Worm (Caenorhabditis elegans) whole organism, L4 larva: ENCODE results near the gene daf-19.

Experiments
- F26F4.8 ChIP-seq: fragments of 200-800 bp; sonication (Bioruptor generic); conservative IDR thresholded peaks from 2 replicates; pipeline ENCODE4 v1.3.6; 2022; ENCODE audit warnings: missing genetic modification characterization, missing compliant biosample characterization
- F37D6.2 ChIP-seq: sonication (generic microtip); optimal IDR thresholded peaks from 2 replicates; lab custom pipeline; 2016; ENCODE audit warnings: mild to moderate bottlenecking, missing genetic modification characterization, missing compliant biosample characterization
- F49E8.2 ChIP-seq: sonication (generic microtip); optimal IDR thresholded peaks from 2 replicates; lab custom pipeline; 2016; ENCODE audit warnings: missing compliant biosample characterization, mild to moderate bottlenecking, missing genetic modification characterization, borderline replicate concordance
- R02D3.7 ChIP-seq: fragments of 150-350 bp; sonication (generic microtip); optimal IDR thresholded peaks from 3 replicates; lab custom pipeline; 2014; ENCODE audit warnings: missing biosample characterization, missing genetic modification characterization
- Y105C5A.15 ChIP-seq: fragments of 200-800 bp; sonication (Bioruptor generic); IDR thresholded peaks from 2 replicates; pipeline ENCODE4 v1.3.6; 2022; ENCODE audit warnings: missing genetic modification characterization, missing compliant biosample characterization
- Y48G9A.11 ChIP-seq: fragments of 200-800 bp; sonication (Bioruptor generic); IDR thresholded peaks from 2 replicates; pipeline ENCODE4 v1.3.6; 2022; ENCODE audit warnings: missing genetic modification reagents, missing genetic modification characterization, missing compliant biosample characterization
- Y75B8A.6 ChIP-seq: fragments of 200-800 bp; sonication (Bioruptor generic); IDR thresholded peaks from 2 replicates; pipeline ENCODE4 v1.3.6; 2022; ENCODE audit warnings: missing genetic modification reagents, missing genetic modification characterization, missing compliant biosample characterization
- ZK337.2 ChIP-seq: fragments of 200-800 bp; sonication (Bioruptor generic); IDR thresholded peaks from 2 replicates; pipeline ENCODE4 v1.3.6; 2022; ENCODE audit warnings: missing genetic modification reagents, missing genetic modification characterization, missing compliant biosample characterization
- aha-1 ChIP-seq: fragments of 150-350 bp; peaks from one replicate; lab custom pipeline; 2014; ENCODE audit warnings: missing biosample characterization, missing genetic modification characterization
- aly-2 ChIP-seq: sonication (generic microtip); optimal IDR thresholded peaks from 2 replicates; lab custom pipeline; 2018; ENCODE audit warnings: missing biosample characterization, missing genetic modification characterization
- ceh-20 ChIP-seq: fragments of 200-800 bp; sonication (Bioruptor generic); IDR thresholded peaks from 2 replicates; pipeline ENCODE4 v1.3.6; 2022; ENCODE audit warnings: missing genetic modification reagents, missing genetic modification characterization, missing compliant biosample characterization
- ceh-44 ChIP-seq: fragments of 200-800 bp; sonication (Bioruptor generic); IDR thresholded peaks from 2 replicates; pipeline ENCODE4 v1.3.6; 2022; ENCODE audit warnings: missing genetic modification reagents, missing genetic modification characterization, missing compliant biosample characterization
- ctbp-1 ChIP-seq: fragments of 200-800 bp; sonication (Bioruptor generic); IDR thresholded peaks from 2 replicates; pipeline ENCODE4 v1.3.6; 2022; ENCODE audit warnings: missing genetic modification reagents, missing genetic modification characterization, missing compliant biosample characterization
- daf-8 ChIP-seq: fragments of 200-800 bp; sonication (Bioruptor generic); IDR thresholded peaks from 2 replicates; pipeline ENCODE4 v1.3.6; 2022; ENCODE audit warnings: missing genetic modification characterization, missing compliant biosample characterization
- dpl-1 ChIP-seq: fragments of 150-350 bp; optimal IDR thresholded peaks from 2 replicates; lab custom pipeline; 2014; ENCODE audit warnings: missing biosample characterization, missing genetic modification reagents, missing genetic modification characterization
- duxl-1 ChIP-seq: sonication (generic microtip); optimal IDR thresholded peaks from 2 replicates; lab custom pipeline; 2016; ENCODE audit warnings: mild to moderate bottlenecking, missing genetic modification characterization, moderate library complexity, missing compliant biosample characterization; ENCODE audit not compliant: poor library complexity
- egl-27 ChIP-seq: sonication (generic microtip); optimal IDR thresholded peaks from 3 replicates; lab custom pipeline; 2017; ENCODE audit warnings: missing biosample characterization, missing genetic modification reagents, missing genetic modification characterization
- fkh-10 ChIP-seq: fragments of 150-350 bp; optimal IDR thresholded peaks from 2 replicates; lab custom pipeline; 2014; ENCODE audit warnings: missing biosample characterization, missing genetic modification reagents, missing genetic modification characterization
- lim-7 ChIP-seq: fragments of 200-800 bp; sonication (Bioruptor generic); IDR thresholded peaks from 2 replicates; pipeline ENCODE4 v1.3.6; 2022; ENCODE audit warnings: missing genetic modification characterization, missing compliant biosample characterization
- lin-38 ChIP-seq: fragments of 200-800 bp; sonication (Bioruptor generic); IDR thresholded peaks from 2 replicates; pipeline ENCODE4 v1.3.6; 2022; ENCODE audit warnings: missing genetic modification reagents, missing genetic modification characterization, missing compliant biosample characterization
- lin-39 ChIP-seq: fragments of 150-350 bp; optimal IDR thresholded peaks from 2 replicates; lab custom pipeline; 2014; ENCODE audit warnings: missing biosample characterization, missing genetic modification reagents, missing genetic modification characterization
- madf-9 ChIP-seq: fragments of 200-800 bp; sonication (Bioruptor generic); conservative IDR thresholded peaks from 2 replicates; pipeline ENCODE4 v1.3.6; 2022; ENCODE audit warnings: missing genetic modification reagents, missing genetic modification characterization, missing compliant biosample characterization
- mep-1 ChIP-seq: fragments of 150-350 bp; sonication (generic microtip); optimal IDR thresholded peaks from 3 replicates; lab custom pipeline; 2014; ENCODE audit warnings: missing biosample characterization, missing genetic modification characterization
- mes-2 ChIP-seq: sonication (generic microtip); optimal IDR thresholded peaks from 2 replicates; lab custom pipeline; 2016; ENCODE audit warnings: missing genotype, mild to moderate bottlenecking, missing genetic modification characterization, missing compliant biosample characterization; ENCODE audit not compliant: poor library complexity, severe bottlenecking
- nhr-11 ChIP-seq: fragments of 150-350 bp; optimal IDR thresholded peaks from 2 replicates; lab custom pipeline; 2014; ENCODE audit warnings: missing biosample characterization, missing genetic modification characterization
- nhr-25 ChIP-seq: sonication (generic microtip); optimal IDR thresholded peaks from 2 replicates; lab custom pipeline; 2017; ENCODE audit warnings: missing genetic modification characterization, mild to moderate bottlenecking, missing compliant biosample characterization, antibody characterized with exemption, moderate library complexity, borderline replicate concordance; ENCODE audit not compliant: insufficient read depth
- nhr-41 ChIP-seq: fragments of 200-800 bp; sonication (Bioruptor generic); IDR thresholded peaks from 2 replicates; pipeline ENCODE4 v1.3.6; 2022; ENCODE audit warnings: missing genetic modification reagents, missing genetic modification characterization, missing compliant biosample characterization
- php-3 ChIP-seq: fragments of 200-800 bp; sonication (Bioruptor generic); IDR thresholded peaks from 2 replicates; pipeline ENCODE4 v1.3.6; 2022; ENCODE audit warnings: missing genetic modification reagents, missing genetic modification characterization, missing compliant biosample characterization
- rbr-2 ChIP-seq: sonication (generic microtip); optimal IDR thresholded peaks from 2 replicates; lab custom pipeline; 2016; ENCODE audit warnings: missing genotype, missing genetic modification characterization, missing compliant biosample characterization
- sdz-12 ChIP-seq: fragments of 200-800 bp; sonication (Bioruptor generic); optimal IDR thresholded peaks from 2 replicates; lab custom pipeline; 2018; ENCODE audit warnings: mild to moderate bottlenecking, missing genetic modification characterization, missing compliant biosample characterization
- snpc-1.2 ChIP-seq: fragments of 200-800 bp; sonication (Bioruptor generic); IDR thresholded peaks from 2 replicates; pipeline ENCODE4 v1.3.6; 2022; ENCODE audit warnings: missing genetic modification reagents, missing genetic modification characterization, missing compliant biosample characterization
- unc-130 ChIP-seq: sonication (generic microtip); optimal IDR thresholded peaks from 2 replicates; lab custom pipeline; 2016; ENCODE audit warnings: missing genetic modification reagents, missing genetic modification characterization, missing compliant biosample characterization
- unc-39 ChIP-seq: sonication (generic microtip); optimal IDR thresholded peaks from 2 replicates; lab custom pipeline; 2017; ENCODE audit warnings: missing biosample characterization, missing genetic modification characterization
- zip-11 ChIP-seq: fragments of 200-800 bp; sonication (Bioruptor generic); IDR thresholded peaks from 2 replicates; pipeline ENCODE4 v1.3.6; 2022; ENCODE audit warnings: missing genetic modification characterization, missing compliant biosample characterization
- ztf-11 ChIP-seq: fragments of 150-350 bp; optimal IDR thresholded peaks from 2 replicates; lab custom pipeline; 2014; ENCODE audit warnings: missing biosample characterization, missing genetic modification characterization

The daf-19 gene

ce11 chrII:10134285-10134995, 34.7 kb downstream of the daf-19 start, which contains the start of gene F27E5.9 (continued):
- TF ChIP-seq egl-27 (no peak), Y48G9A.11 (GFP tag; lab: Robert Waterston, UW) (no peak), nhr-41 (GFP tag; lab: Robert Waterston, UW) (peak; percentile 56; the same call in 1 of the 2 replicates)

DNA sequence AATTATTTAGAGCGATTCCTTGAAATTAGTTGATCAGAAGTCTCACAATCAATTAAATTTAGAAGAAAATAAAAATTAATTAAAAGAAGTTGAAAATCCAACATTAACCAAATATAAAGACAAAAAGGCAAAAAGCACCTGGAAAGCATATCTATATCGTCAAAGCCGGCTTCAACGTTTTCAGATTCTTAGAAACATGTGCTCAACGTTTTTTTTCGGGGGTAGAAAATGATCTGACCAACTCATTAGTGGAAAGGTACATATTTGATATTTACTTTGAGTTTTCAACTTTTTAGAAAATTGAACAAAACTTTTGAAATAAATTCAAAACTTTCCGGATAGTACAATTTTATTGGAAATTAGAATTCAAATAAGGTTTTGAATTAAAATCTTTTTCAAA, 36.3 kb downstream of the daf-19 start:
- no peak for TF ChIP-seq madf-9 (GFP tag; lab: Robert Waterston, UW)
- TF ChIP-seq nhr-11 (tag; lab: Kevin White, UChicago) = peak; percentile 26
- TF ChIP-seq aha-1 (tag; lab: Kevin White, UChicago) = peak; percentile 76

- TF ChIP-seq lin-38 (GFP tag; lab: Robert Waterston, UW) (no peak), Y105C5A.15 (GFP tag; lab: Robert Waterston, UW) (no peak), ctbp-1 (GFP tag; lab: Robert Waterston, UW) (no peak), php-3 (GFP tag; lab: Robert Waterston, UW) (no peak), dpl-1 (no peak), nhr-25 (tag; lab: Kevin White, UChicago) (no peak), rbr-2 (tag; lab: Kevin White, UChicago) (no peak), lin-39 (tag; lab: Kevin White, UChicago) (no peak), duxl-1 (no peak), fkh-10 (no peak)
Observed at ce11 chrII:10131760-10132159, 37.4 kb downstream of the daf-19 start, which contains the start of gene F27E5.5. Gene F27E5.5, minus strand, starts transcription at chrII:10131860.

DNA sequence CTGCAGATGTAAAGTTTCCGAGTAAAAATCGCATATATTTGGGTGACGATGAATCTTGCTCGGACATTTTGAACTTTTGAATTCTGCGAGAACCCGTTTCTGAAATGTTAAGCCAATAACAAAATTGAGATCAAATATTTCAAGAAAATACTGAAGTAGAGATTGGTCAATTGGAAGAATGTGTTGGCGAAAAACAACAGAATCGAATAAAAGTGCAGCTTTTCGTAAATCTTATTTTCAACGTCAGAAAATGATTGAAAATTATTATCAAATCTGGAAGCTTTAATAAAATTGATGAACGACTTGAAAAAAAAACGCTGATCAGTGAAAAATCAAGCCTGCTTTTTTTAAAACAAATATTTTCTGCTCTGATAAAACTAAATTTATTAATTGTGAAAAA, 41.8 kb downstream of the daf-19 start, which contains the start of gene F27E5.8:
Gene F27E5.8, minus strand, starts transcription at position 101 of the 400 bp plus-strand sequence.
- TF ChIP-seq ceh-20 (GFP tag; lab: Robert Waterston, UW) (no peak), nhr-25 (tag; lab: Kevin White, UChicago) (no peak), sdz-12 (GFP tag; lab: Kevin White, UChicago) (no peak), mep-1 (tag; lab: Kevin White, UChicago) (no peak), nhr-41 (GFP tag; lab: Robert Waterston, UW) (no peak), ZK337.2 (GFP tag; lab: Robert Waterston, UW) (no peak), F49E8.2 (tag; lab: Kevin White, UChicago) (no peak)

- no peak for TF ChIP-seq unc-130 (GFP tag; lab: Kevin White, UChicago)
- no peak for TF ChIP-seq mes-2
- TF ChIP-seq zip-11 (GFP tag; lab: Robert Waterston, UW) = no peak
- TF ChIP-seq ztf-11 (tag; lab: Kevin White, UChicago) = no peak
- TF ChIP-seq daf-8 (GFP tag; lab: Robert Waterston, UW) = no peak
- no peak for TF ChIP-seq F26F4.8
- no peak for TF ChIP-seq snpc-1.2 (GFP tag; lab: Robert Waterston, UW)
- no peak for TF ChIP-seq lin-38 (GFP tag; lab: Robert Waterston, UW)
- TF ChIP-seq F37D6.2 (tag; lab: Kevin White, UChicago) = no peak
- TF ChIP-seq php-3 (GFP tag; lab: Robert Waterston, UW) = no peak
- TF ChIP-seq aly-2 = no peak
- no peak for TF ChIP-seq egl-27
- TF ChIP-seq ceh-44 (GFP tag; lab: Robert Waterston, UW) = no peak
- TF ChIP-seq unc-39 (tag; lab: Kevin White, UChicago) = no peak
- TF ChIP-seq sdz-12 (GFP tag; lab: Kevin White, UChicago) = no peak
- TF ChIP-seq Y75B8A.6 = no peak
- TF ChIP-seq lim-7 (GFP tag; lab: Robert Waterston, UW) = no peak
- no peak for TF ChIP-seq R02D3.7 (tag; lab: Kevin White, UChicago)
Observed at ce11 chrII:10122465-10122864, 46.7 kb downstream of the daf-19 start, which contains the start of gene F27E5.7. Gene F27E5.7, plus strand, starts transcription at chrII:10122765.
